Fruit fly (Drosophila melanogaster) S2 (cell line): Measurements from ENCODE around the gene CG33303.

Source experiments
- CG8478 ChIP-seq: fragments of >200 bp; optimal IDR thresholded peaks from 2 replicates; lab custom pipeline; 2018
- CTCF ChIP-seq, 2 experiments: fragments of >200 bp; optimal IDR thresholded peaks; 2 replicates each; lab custom pipeline; 2018

dm6 chr2L:10395035-10395434, 19.5 kb upstream of the CG33303 start:
- TF ChIP-seq CG8478 (lab: Kevin White, UChicago) = no peak
- no peak for TF ChIP-seq CTCF (optimal IDR thresholded peaks at IDR 0.05; lab: Kevin White, UChicago)
